Worm (Caenorhabditis elegans) whole organism, L1 larva: Measurements from ENCODE around the gene got-2.2.

Experiments
- C04F5.9 ChIP-seq: sonication (generic microtip); optimal IDR thresholded peaks from 2 replicates; lab custom pipeline; 2016; ENCODE audit warnings: missing genetic modification characterization, missing compliant biosample characterization
- C16A3.4 ChIP-seq: fragments of 150-350 bp; optimal IDR thresholded peaks from 2 replicates; lab custom pipeline; 2014; ENCODE audit warnings: missing biosample characterization, missing genetic modification characterization
- F16B12.6 ChIP-seq: fragments of 150-350 bp; optimal IDR thresholded peaks from 2 replicates; lab custom pipeline; 2014; ENCODE audit warnings: missing biosample characterization, missing genetic modification characterization
- alr-1 ChIP-seq: fragments of 200-800 bp; sonication (Bioruptor generic); optimal IDR thresholded peaks from 2 replicates; lab custom pipeline; 2018; ENCODE audit warnings: borderline replicate concordance, mild to moderate bottlenecking, missing genetic modification characterization, missing compliant biosample characterization
- aly-2 ChIP-seq: fragments of 150-350 bp; optimal IDR thresholded peaks from 2 replicates; lab custom pipeline; 2014; ENCODE audit warnings: missing biosample characterization, missing genetic modification characterization
- blmp-1 ChIP-seq: fragments of 150-350 bp; optimal IDR thresholded peaks from 2 replicates; lab custom pipeline; 2014; ENCODE audit warnings: missing biosample characterization, missing genetic modification characterization
- ceh-63 ChIP-seq: fragments of 200-800 bp; sonication (Bioruptor generic); optimal IDR thresholded peaks from 2 replicates; lab custom pipeline; 2018; ENCODE audit warnings: mild to moderate bottlenecking, missing genetic modification characterization, missing compliant biosample characterization
- ces-1 ChIP-seq: fragments of 150-350 bp; optimal IDR thresholded peaks from 2 replicates; lab custom pipeline; 2014; ENCODE audit warnings: missing biosample characterization, missing genetic modification reagents, missing genetic modification characterization
- dsc-1 ChIP-seq: sonication (generic microtip); optimal IDR thresholded peaks from 2 replicates; lab custom pipeline; 2016; ENCODE audit warnings: mild to moderate bottlenecking, missing genetic modification characterization, missing compliant biosample characterization
- efl-1 ChIP-seq, 4 experiments: fragments of 150-350 bp; optimal IDR thresholded peaks in 3 of 4; peaks in 1 of 4; 1 replicate in 1 of 4; 2 replicates in 3 of 4; lab custom pipeline; 2014; ENCODE audit warnings: missing biosample characterization in 2 of 4, missing genetic modification characterization in 2 of 4, missing genetic modification reagents in 2 of 4
- egl-27 ChIP-seq, 2 experiments: fragments of 150-350 bp in 1 of 2; sonication (generic microtip); optimal IDR thresholded peaks; 3 replicates each; lab custom pipeline; 2017 to 2018; ENCODE audit warnings: missing biosample characterization in 2 of 2, missing genetic modification characterization in 2 of 2, missing genetic modification reagents in 2 of 2
- elt-3 ChIP-seq, 6 experiments: fragments of 150-350 bp in 1 of 6; sonication (generic microtip); optimal IDR thresholded peaks; 2 replicates each; lab custom pipeline; 2017 to 2018; ENCODE audit warnings: missing biosample characterization in 6 of 6, missing genetic modification characterization in 6 of 6, inconsistent platforms in 1 of 6
- fkh-4 ChIP-seq: sonication (generic microtip); optimal IDR thresholded peaks from 2 replicates; lab custom pipeline; 2016; ENCODE audit warnings: missing compliant biosample characterization, missing genetic modification characterization, borderline replicate concordance
- fkh-8 ChIP-seq: sonication (generic microtip); optimal IDR thresholded peaks from 2 replicates; lab custom pipeline; 2016; ENCODE audit warnings: mild to moderate bottlenecking, missing genetic modification characterization, missing compliant biosample characterization
- fos-1 ChIP-seq: fragments of 150-350 bp; optimal IDR thresholded peaks from 2 replicates; lab custom pipeline; 2014; ENCODE audit warnings: missing biosample characterization, missing genetic modification characterization
- grh-1 ChIP-seq: fragments of 200-800 bp; sonication (Bioruptor generic); IDR thresholded peaks from 2 replicates; pipeline ENCODE4 v1.3.6; 2022; ENCODE audit warnings: missing genetic modification reagents, missing genetic modification characterization, missing compliant biosample characterization
- hpl-2 ChIP-seq: fragments of 150-350 bp; optimal IDR thresholded peaks from 2 replicates; lab custom pipeline; 2014; ENCODE audit warnings: missing biosample characterization, missing genetic modification reagents, missing genetic modification characterization
- irx-1 ChIP-seq: sonication (generic microtip); optimal IDR thresholded peaks from 2 replicates; lab custom pipeline; 2016; ENCODE audit warnings: missing genetic modification characterization, missing compliant biosample characterization
- isw-1 ChIP-seq: fragments of 200-800 bp; sonication (Bioruptor generic); IDR thresholded peaks from 2 replicates; pipeline ENCODE4 v1.3.6; 2022; ENCODE audit warnings: missing genetic modification characterization, missing compliant biosample characterization
- lin-13 ChIP-seq: fragments of 150-350 bp; optimal IDR thresholded peaks from 2 replicates; lab custom pipeline; 2014; ENCODE audit warnings: missing biosample characterization, missing genetic modification reagents, missing genetic modification characterization
- lin-14 ChIP-seq: fragments of 200-800 bp; sonication (Bioruptor generic); optimal IDR thresholded peaks from 2 replicates; lab custom pipeline; 2018; ENCODE audit warnings: mild to moderate bottlenecking, missing genetic modification characterization, moderate library complexity, missing compliant biosample characterization
- lin-35 ChIP-seq, 2 experiments: fragments of 150-350 bp; optimal IDR thresholded peaks; 2 replicates each; lab custom pipeline; 2014; ENCODE audit warnings: missing biosample characterization in 2 of 2, missing genetic modification characterization in 2 of 2, missing genetic modification reagents in 2 of 2
- lin-39 ChIP-seq: fragments of 150-350 bp; optimal IDR thresholded peaks from 2 replicates; lab custom pipeline; 2014; ENCODE audit warnings: missing biosample characterization, missing genetic modification reagents, missing genetic modification characterization
- lir-3 ChIP-seq: sonication (generic microtip); optimal IDR thresholded peaks from 2 replicates; lab custom pipeline; 2016; ENCODE audit warnings: mild to moderate bottlenecking, missing genetic modification characterization, moderate library complexity, missing compliant biosample characterization; ENCODE audit not compliant: poor library complexity
- mdl-1 ChIP-seq, 2 experiments: fragments of 150-350 bp; optimal IDR thresholded peaks; 2 replicates each; lab custom pipeline; 2014 to 2017; ENCODE audit warnings: missing biosample characterization in 2 of 2, missing genetic modification characterization in 2 of 2, inconsistent platforms in 1 of 2
- mef-2 ChIP-seq: fragments of 150-350 bp; optimal IDR thresholded peaks from 2 replicates; lab custom pipeline; 2014; ENCODE audit warnings: missing biosample characterization, missing genetic modification characterization
- mep-1 ChIP-seq: fragments of 150-350 bp; optimal IDR thresholded peaks from 2 replicates; lab custom pipeline; 2014; ENCODE audit warnings: missing biosample characterization, missing genetic modification characterization
- nhr-12 ChIP-seq: sonication (generic microtip); optimal IDR thresholded peaks from 2 replicates; lab custom pipeline; 2017; ENCODE audit warnings: missing biosample characterization, missing genetic modification characterization
- nhr-19 ChIP-seq: fragments of 200-800 bp; sonication (Bioruptor generic); conservative IDR thresholded peaks from 2 replicates; pipeline ENCODE4 v1.3.6; 2022; ENCODE audit warnings: missing genetic modification characterization, missing compliant biosample characterization
- nhr-237 ChIP-seq: fragments of 150-350 bp; optimal IDR thresholded peaks from 2 replicates; lab custom pipeline; 2014; ENCODE audit warnings: missing biosample characterization, missing genetic modification characterization
- nhr-28 ChIP-seq: fragments of 150-350 bp; optimal IDR thresholded peaks from 2 replicates; lab custom pipeline; 2014; ENCODE audit warnings: missing biosample characterization, missing genetic modification characterization
- nhr-71 ChIP-seq: sonication (generic microtip); optimal IDR thresholded peaks from 2 replicates; lab custom pipeline; 2016; ENCODE audit warnings: mild to moderate bottlenecking, missing genetic modification characterization, moderate library complexity, missing compliant biosample characterization
- nhr-76 ChIP-seq: sonication (generic microtip); optimal IDR thresholded peaks from 2 replicates; lab custom pipeline; 2017; ENCODE audit warnings: missing biosample characterization, missing genetic modification characterization
- nhr-84 ChIP-seq: sonication (generic microtip); optimal IDR thresholded peaks from 2 replicates; lab custom pipeline; 2017; ENCODE audit warnings: missing biosample characterization, missing genetic modification characterization
- nhr-85 ChIP-seq: sonication (generic microtip); peaks from one replicate; lab custom pipeline; 2016; ENCODE audit warnings: missing genetic modification characterization, inconsistent platforms, missing compliant biosample characterization
- nhr-90 ChIP-seq: sonication (generic microtip); optimal IDR thresholded peaks from 2 replicates; lab custom pipeline; 2016; ENCODE audit warnings: mild to moderate bottlenecking, missing genetic modification characterization, missing compliant biosample characterization; ENCODE audit not compliant: poor library complexity
- pag-3 ChIP-seq: sonication (generic microtip); optimal IDR thresholded peaks from 2 replicates; lab custom pipeline; 2017; ENCODE audit warnings: missing genetic modification characterization, mild to moderate bottlenecking, missing compliant biosample characterization, antibody characterized with exemption, borderline replicate concordance; ENCODE audit not compliant: insufficient read depth
- pax-3 ChIP-seq: fragments of 200-800 bp; sonication (Bioruptor generic); optimal IDR thresholded peaks from 2 replicates; lab custom pipeline; 2018; ENCODE audit warnings: mild to moderate bottlenecking, missing genetic modification characterization, moderate library complexity, missing compliant biosample characterization
- pqm-1 ChIP-seq: sonication (generic microtip); optimal IDR thresholded peaks from 3 replicates; lab custom pipeline; 2017; ENCODE audit warnings: missing biosample characterization, missing genetic modification characterization
- rnt-1 ChIP-seq: sonication (generic microtip); optimal IDR thresholded peaks from 2 replicates; lab custom pipeline; 2016; ENCODE audit warnings: mild to moderate bottlenecking, missing genetic modification characterization, moderate library complexity, missing compliant biosample characterization
- sox-4 ChIP-seq: sonication (generic microtip); optimal IDR thresholded peaks from 2 replicates; lab custom pipeline; 2016; ENCODE audit warnings: missing genetic modification characterization, missing compliant biosample characterization
- tlp-1 ChIP-seq: fragments of 150-350 bp; optimal IDR thresholded peaks from 2 replicates; lab custom pipeline; 2014; ENCODE audit warnings: missing biosample characterization, missing genetic modification characterization
- unc-30 ChIP-seq: sonication (generic microtip); optimal IDR thresholded peaks from 2 replicates; lab custom pipeline; 2017; ENCODE audit warnings: missing biosample characterization, missing genetic modification characterization
- unc-62 ChIP-seq: fragments of 150-350 bp; optimal IDR thresholded peaks from 2 replicates; lab custom pipeline; 2014; ENCODE audit warnings: missing biosample characterization, missing genetic modification reagents, missing genetic modification characterization
- unc-86 ChIP-seq: sonication (generic microtip); optimal IDR thresholded peaks from 2 replicates; lab custom pipeline; 2016; ENCODE audit warnings: missing genetic modification characterization, missing compliant biosample characterization
- vab-15 ChIP-seq: sonication (generic microtip); optimal IDR thresholded peaks from 2 replicates; lab custom pipeline; 2017; ENCODE audit warnings: missing genotype, mild to moderate bottlenecking, missing genetic modification characterization, missing compliant biosample characterization
- zag-1 ChIP-seq: fragments of 150-350 bp; optimal IDR thresholded peaks from 2 replicates; lab custom pipeline; 2014; ENCODE audit warnings: missing biosample characterization, missing genetic modification characterization
- zip-4 ChIP-seq: fragments of 200-800 bp; sonication (Bioruptor generic); optimal IDR thresholded peaks from 2 replicates; lab custom pipeline; 2018; ENCODE audit warnings: mild to moderate bottlenecking, missing genetic modification characterization, moderate library complexity, missing compliant biosample characterization
- ztf-11 ChIP-seq, 2 experiments: sonication (generic microtip); optimal IDR thresholded peaks; 2 replicates each; lab custom pipeline; 2016 to 2017; ENCODE audit warnings: missing genetic modification characterization in 2 of 2, missing biosample characterization in 1 of 2, missing compliant biosample characterization in 1 of 2
- ztf-4 ChIP-seq: fragments of 150-350 bp; optimal IDR thresholded peaks from 2 replicates; lab custom pipeline; 2014; ENCODE audit warnings: missing biosample characterization, missing genetic modification characterization

got-2.2 gene

ce11 chrX:6279625-6280024 lies 38.8 kb downstream of the got-2.2 start, which contains the start of gene col-166 (continued):
- TF ChIP-seq lin-39 (tag; lab: Kevin White, UChicago) (no peak), hpl-2 (no peak), lir-3 (no peak), pqm-1 (tag; lab: Kevin White, UChicago) (no peak), nhr-237 (tag; lab: Kevin White, UChicago) (no peak), fkh-4 (tag; lab: Kevin White, UChicago) (no peak), unc-30 (tag; lab: Kevin White, UChicago) (no peak), C16A3.4 (no peak), blmp-1 (peak; percentile 30), zip-4 (GFP tag; lab: Kevin White, UChicago) (no peak), nhr-85 (peak; percentile 93), nhr-12 (no peak), alr-1 (tag; lab: Kevin White, UChicago) (no peak), ceh-63 (no peak), efl-1 (optimal IDR thresholded peaks at IDR 0.05; lab: Kevin White, UChicago) (no peak), efl-1 (GFP tag; optimal IDR thresholded peaks at IDR 0.05 in 1 of 2; lab: Kevin White, UChicago) (no peak), F16B12.6 (tag; lab: Kevin White, UChicago) (no peak), rnt-1 (tag; lab: Kevin White, UChicago) (no peak), pag-3 (tag; lab: Kevin White, UChicago) (peak; percentile 8)

- TF ChIP-seq vab-15: no peak
- TF ChIP-seq unc-86 (tag; lab: Kevin White, UChicago): no peak
- no peak for TF ChIP-seq C16A3.4
- no peak for TF ChIP-seq ztf-4
- no peak for TF ChIP-seq mef-2 (tag; lab: Kevin White, UChicago)
- no peak for TF ChIP-seq F16B12.6 (tag; lab: Kevin White, UChicago)
- no peak for TF ChIP-seq grh-1 (GFP tag; lab: Robert Waterston, UW)
- peak in 1 of 6 experiments; percentile 53 for TF ChIP-seq elt-3 (tag; optimal IDR thresholded peaks at IDR 0.05; lab: Kevin White, UChicago)
- no peak for TF ChIP-seq tlp-1 (tag; lab: Kevin White, UChicago)
- no peak for TF ChIP-seq sox-4
- no peak for TF ChIP-seq nhr-84
- no peak for TF ChIP-seq nhr-12
- TF ChIP-seq efl-1 (optimal IDR thresholded peaks at IDR 0.05; lab: Kevin White, UChicago): no peak
- TF ChIP-seq efl-1 (GFP tag; optimal IDR thresholded peaks at IDR 0.05 in 1 of 2; lab: Kevin White, UChicago): no peak
- TF ChIP-seq nhr-28 (tag; lab: Kevin White, UChicago): no peak
- no peak for TF ChIP-seq nhr-76 (tag; lab: Kevin White, UChicago)
- TF ChIP-seq ztf-11 (tag; optimal IDR thresholded peaks at IDR 0.05; lab: Kevin White, UChicago): no peak
- no peak for TF ChIP-seq unc-62 (GFP tag; lab: Kevin White, UChicago)
- TF ChIP-seq pax-3: no peak
- TF ChIP-seq ces-1: no peak
- no peak for TF ChIP-seq mdl-1 (tag; optimal IDR thresholded peaks at IDR 0.05; lab: Kevin White, UChicago)
- TF ChIP-seq blmp-1: peak; percentile 3
- TF ChIP-seq zag-1 (tag; lab: Kevin White, UChicago): no peak
- TF ChIP-seq aly-2 (tag; lab: Kevin White, UChicago): peak; percentile 56
- peak; percentile 13 for TF ChIP-seq nhr-71
- TF ChIP-seq C04F5.9 (tag; lab: Kevin White, UChicago): no peak
- peak; percentile 28 for TF ChIP-seq lin-14 (GFP tag; lab: Kevin White, UChicago)
- TF ChIP-seq nhr-90: peak; percentile 29
- TF ChIP-seq dsc-1 (tag; lab: Kevin White, UChicago): no peak
- 0 out of 2 replicates have a peak, but pooled peaks have one; percentile 17 for TF ChIP-seq nhr-19 (GFP tag; lab: Robert Waterston, UW)
- no peak for TF ChIP-seq fkh-8 (tag; lab: Kevin White, UChicago)
- no peak for TF ChIP-seq fos-1 (tag; lab: Kevin White, UChicago)
- TF ChIP-seq nhr-85: peak; percentile 77
- no peak for TF ChIP-seq rnt-1 (tag; lab: Kevin White, UChicago)
- TF ChIP-seq fkh-4 (tag; lab: Kevin White, UChicago): no peak
- TF ChIP-seq lin-13: no peak
- TF ChIP-seq lin-35 (GFP tag; optimal IDR thresholded peaks at IDR 0.05; lab: Kevin White, UChicago): no peak
- TF ChIP-seq mep-1 (tag; lab: Kevin White, UChicago): no peak
- no peak for TF ChIP-seq egl-27 (tag; optimal IDR thresholded peaks at IDR 0.05; lab: Kevin White, UChicago)
- TF ChIP-seq isw-1 (GFP tag; lab: Robert Waterston, UW): no peak
- TF ChIP-seq irx-1 (tag; lab: Kevin White, UChicago): no peak
Observed at ce11 chrX:6280998-6281397, 40.2 kb downstream of the got-2.2 start.
